Worm (Caenorhabditis elegans) whole organism, L3 larva: ENCODE measurements around the gene str-163.

Source experiments
- ZK546.5 ChIP-seq: sonication (generic microtip); optimal IDR thresholded peaks from 2 replicates; lab custom pipeline; 2017; ENCODE audit warnings: missing biosample characterization, missing genetic modification characterization
- ama-1 ChIP-seq: fragments of 150-350 bp; optimal IDR thresholded peaks from 2 replicates; lab custom pipeline; 2018
- ceh-16 ChIP-seq: sonication (generic microtip); optimal IDR thresholded peaks from 2 replicates; lab custom pipeline; 2017; ENCODE audit warnings: missing biosample characterization, missing genetic modification characterization
- ceh-28 ChIP-seq: fragments of 150-350 bp; optimal IDR thresholded peaks from 2 replicates; lab custom pipeline; 2014; ENCODE audit warnings: missing biosample characterization, missing genetic modification reagents, missing genetic modification characterization
- ceh-9 ChIP-seq: sonication (generic microtip); optimal IDR thresholded peaks from 2 replicates; lab custom pipeline; 2018; ENCODE audit warnings: missing biosample characterization, missing genetic modification characterization
- daf-12 ChIP-seq: fragments of 150-350 bp; optimal IDR thresholded peaks from 2 replicates; lab custom pipeline; 2014; ENCODE audit warnings: missing biosample characterization, missing genetic modification reagents, missing genetic modification characterization
- egl-27 ChIP-seq: sonication (generic microtip); optimal IDR thresholded peaks from 4 replicates; lab custom pipeline; 2017; ENCODE audit warnings: missing biosample characterization, missing genetic modification reagents, missing genetic modification characterization
- egl-5 ChIP-seq: fragments of 150-350 bp; optimal IDR thresholded peaks from 2 replicates; lab custom pipeline; 2017; ENCODE audit warnings: missing biosample characterization, missing genetic modification reagents, missing genetic modification characterization, inconsistent platforms
- elt-1 ChIP-seq: fragments of 150-350 bp; optimal IDR thresholded peaks from 2 replicates; lab custom pipeline; 2014; ENCODE audit warnings: missing biosample characterization, missing genetic modification characterization
- elt-3 ChIP-seq, 3 experiments: fragments of 150-350 bp in 1 of 3; sonication (generic microtip) in 2 of 3; optimal IDR thresholded peaks; 2 replicates in 2 of 3; 4 replicates in 1 of 3; lab custom pipeline; 2014 to 2017; ENCODE audit warnings: missing biosample characterization in 3 of 3, missing genetic modification characterization in 3 of 3
- fkh-10 ChIP-seq: sonication (generic microtip); optimal IDR thresholded peaks from 2 replicates; lab custom pipeline; 2017; ENCODE audit warnings: missing biosample characterization, missing genetic modification reagents, missing genetic modification characterization
- fkh-2 ChIP-seq: fragments of 150-350 bp; optimal IDR thresholded peaks from 2 replicates; lab custom pipeline; 2014; ENCODE audit warnings: missing biosample characterization, missing genetic modification reagents, missing genetic modification characterization
- fos-1 ChIP-seq: fragments of 150-350 bp; optimal IDR thresholded peaks from 2 replicates; lab custom pipeline; 2014; ENCODE audit warnings: missing biosample characterization, missing genetic modification characterization
- hmg-11 ChIP-seq: sonication (generic microtip); optimal IDR thresholded peaks from 2 replicates; lab custom pipeline; 2016; ENCODE audit warnings: missing genetic modification characterization, missing compliant biosample characterization
- jun-1 ChIP-seq: fragments of 150-350 bp; optimal IDR thresholded peaks from 2 replicates; lab custom pipeline; 2014; ENCODE audit warnings: missing biosample characterization, missing genetic modification reagents, missing genetic modification characterization
- lin-15B ChIP-seq: fragments of 150-350 bp; optimal IDR thresholded peaks from 2 replicates; lab custom pipeline; 2014; ENCODE audit warnings: missing biosample characterization, missing genetic modification characterization
- lsy-12 ChIP-seq: sonication (generic microtip); optimal IDR thresholded peaks from 2 replicates; lab custom pipeline; 2016; ENCODE audit warnings: mild to moderate bottlenecking, missing genetic modification characterization, missing compliant biosample characterization
- mml-1 ChIP-seq: fragments of 150-350 bp; sonication (generic microtip); optimal IDR thresholded peaks from 3 replicates; lab custom pipeline; 2014; ENCODE audit warnings: missing biosample characterization, missing genetic modification characterization
- nfya-1 ChIP-seq: sonication (generic microtip); optimal IDR thresholded peaks from 2 replicates; lab custom pipeline; 2017; ENCODE audit warnings: missing genetic modification characterization, mild to moderate bottlenecking, missing compliant biosample characterization, antibody characterized with exemption, moderate library complexity; ENCODE audit not compliant: insufficient read depth
- nhr-11 ChIP-seq: fragments of 150-350 bp; optimal IDR thresholded peaks from 2 replicates; lab custom pipeline; 2014; ENCODE audit warnings: missing biosample characterization, missing genetic modification characterization
- nhr-12 ChIP-seq: fragments of 150-350 bp; optimal IDR thresholded peaks from 2 replicates; lab custom pipeline; 2014; ENCODE audit warnings: missing biosample characterization, missing genetic modification characterization
- nhr-23 ChIP-seq: fragments of 150-350 bp; optimal IDR thresholded peaks from 2 replicates; lab custom pipeline; 2014; ENCODE audit warnings: missing biosample characterization, missing genetic modification reagents, missing genetic modification characterization
- nhr-237 ChIP-seq: fragments of 150-350 bp; optimal IDR thresholded peaks from 2 replicates; lab custom pipeline; 2014; ENCODE audit warnings: missing biosample characterization, missing genetic modification characterization
- nhr-25 ChIP-seq: sonication (generic microtip); optimal IDR thresholded peaks from 2 replicates; lab custom pipeline; 2017; ENCODE audit warnings: missing biosample characterization, missing genetic modification characterization
- nhr-28 ChIP-seq: fragments of 150-350 bp; optimal IDR thresholded peaks from 2 replicates; lab custom pipeline; 2014; ENCODE audit warnings: missing biosample characterization, missing genetic modification characterization
- nhr-67 ChIP-seq: fragments of 150-350 bp; optimal IDR thresholded peaks from 2 replicates; lab custom pipeline; 2014; ENCODE audit warnings: missing biosample characterization, missing genetic modification characterization
- nhr-76 ChIP-seq: fragments of 150-350 bp; sonication (generic microtip); optimal IDR thresholded peaks from 5 replicates; lab custom pipeline; 2014; ENCODE audit warnings: missing biosample characterization, missing genetic modification characterization
- nhr-77 ChIP-seq: fragments of 150-350 bp; optimal IDR thresholded peaks from 2 replicates; lab custom pipeline; 2014; ENCODE audit warnings: missing biosample characterization, missing genetic modification characterization
- pha-4 ChIP-seq: fragments of 150-350 bp; optimal IDR thresholded peaks from 2 replicates; lab custom pipeline; 2014; ENCODE audit warnings: missing biosample characterization, missing genetic modification reagents, missing genetic modification characterization
- pqm-1 ChIP-seq: fragments of 150-350 bp; optimal IDR thresholded peaks from 2 replicates; lab custom pipeline; 2017; ENCODE audit warnings: missing biosample characterization, missing genetic modification characterization, inconsistent platforms
- sea-2 ChIP-seq: fragments of 150-350 bp; sonication (generic microtip); optimal IDR thresholded peaks from 4 replicates; lab custom pipeline; 2014; ENCODE audit warnings: missing biosample characterization, missing genetic modification reagents, missing genetic modification characterization
- tbx-2 ChIP-seq: sonication (generic microtip); optimal IDR thresholded peaks from 2 replicates; lab custom pipeline; 2016; ENCODE audit warnings: mild to moderate bottlenecking, missing genetic modification characterization, missing compliant biosample characterization
- unc-39 ChIP-seq: sonication (generic microtip); optimal IDR thresholded peaks from 4 replicates; lab custom pipeline; 2017; ENCODE audit warnings: missing biosample characterization, missing genetic modification characterization
- zag-1 ChIP-seq: fragments of 150-350 bp; optimal IDR thresholded peaks from 2 replicates; lab custom pipeline; 2014; ENCODE audit warnings: missing biosample characterization, missing genetic modification characterization
- ztf-11 ChIP-seq: fragments of 150-350 bp; optimal IDR thresholded peaks from 2 replicates; lab custom pipeline; 2014; ENCODE audit warnings: missing biosample characterization, missing genetic modification characterization
- ztf-4 ChIP-seq: fragments of 150-350 bp; optimal IDR thresholded peaks from 2 replicates; lab custom pipeline; 2014; ENCODE audit warnings: missing biosample characterization, missing genetic modification characterization

str-163 gene

DNA sequence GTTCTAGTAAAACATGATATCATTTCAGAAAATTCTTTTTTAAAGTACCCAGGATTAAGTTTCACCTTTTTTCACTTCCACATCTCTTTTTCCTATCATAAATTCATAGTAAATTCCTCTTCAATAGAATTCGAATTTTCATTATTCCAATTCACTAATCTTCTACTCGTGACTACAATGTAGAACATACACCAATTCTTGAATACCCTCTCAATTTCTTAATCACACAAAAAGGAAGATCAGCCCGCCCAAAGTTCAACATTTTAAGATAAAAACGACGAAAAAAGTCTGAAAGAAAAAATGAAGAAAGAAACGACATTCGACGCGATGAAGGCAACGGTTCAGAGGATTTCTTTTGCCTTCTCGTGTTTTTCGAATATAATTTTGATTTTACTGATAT, at the start of gene str-163:
Gene str-163 (plus strand): TSS at position 301 of the 400 bp plus-strand sequence.
- no peak for TF ChIP-seq hmg-11
- no peak for TF ChIP-seq daf-12 (tag; lab: Kevin White, UChicago)
- no peak for TF ChIP-seq fkh-10 (GFP tag; lab: Kevin White, UChicago)
- TF ChIP-seq nhr-28: no peak
- TF ChIP-seq nhr-11 (tag; lab: Kevin White, UChicago): no peak
- TF ChIP-seq zag-1 (tag; lab: Kevin White, UChicago): no peak
- TF ChIP-seq pha-4: no peak
- TF ChIP-seq, all 47 proteins: peak for 0

DNA sequence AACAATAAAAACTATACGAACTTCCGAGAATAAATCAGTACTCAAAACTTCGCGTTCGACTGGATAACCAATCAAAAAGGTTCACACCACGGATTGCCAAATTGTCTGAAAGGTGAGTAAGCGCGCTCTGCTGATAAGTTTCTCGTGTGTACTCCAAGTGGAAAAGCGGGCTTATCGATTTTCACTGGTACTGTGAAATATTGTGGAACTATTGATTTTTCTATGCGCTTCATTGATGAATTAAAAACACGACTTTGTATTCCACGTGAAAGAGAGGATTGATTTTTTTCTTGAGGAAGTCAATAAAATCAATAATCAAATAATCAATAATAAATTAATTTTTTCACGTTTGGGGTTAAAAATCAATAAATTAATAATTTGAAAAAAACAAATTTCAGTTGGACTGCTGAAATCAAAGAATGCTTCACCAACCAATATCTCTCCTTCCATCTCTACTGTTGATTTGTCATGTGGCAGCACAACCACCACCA, 48.3 kb upstream of the str-163 start, which contains the start of gene T08B6.4:
Gene T08B6.4 (plus strand): TSS at position 51 of the 491 bp plus-strand sequence.
- peak; percentile 79 for TF ChIP-seq ceh-28 (tag; lab: Kevin White, UChicago)
- no peak for TF ChIP-seq daf-12 (tag; lab: Kevin White, UChicago)
- no peak for TF ChIP-seq jun-1 (tag; lab: Kevin White, UChicago)
- no peak for TF ChIP-seq ceh-9 (tag; lab: Kevin White, UChicago)

DNA sequence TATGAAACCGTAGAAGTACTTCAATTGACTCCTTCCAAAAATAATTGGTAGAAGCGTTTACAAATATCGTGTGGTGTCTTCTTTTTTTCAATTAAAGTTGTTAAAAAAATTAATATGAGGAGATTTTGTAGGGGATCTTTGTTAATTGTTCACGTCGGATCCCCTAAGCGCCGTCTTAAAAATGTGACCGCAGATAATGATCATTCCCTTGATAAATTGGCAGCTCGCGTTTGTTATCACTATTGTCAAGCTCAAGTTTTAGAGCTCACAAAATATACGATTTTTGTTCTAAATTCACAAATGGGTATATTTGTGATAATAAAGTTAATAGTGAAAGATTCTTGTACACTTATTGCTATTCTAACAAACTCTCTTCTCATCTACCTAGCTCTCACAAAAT, 44.9 kb upstream of the str-163 start, which contains the start of gene str-159:
Gene str-159 (plus strand): TSS at position 301 of the 400 bp plus-strand sequence.
- no peak for TF ChIP-seq nhr-12
- no peak for TF ChIP-seq nhr-76 (tag; lab: Kevin White, UChicago)
- no peak for TF ChIP-seq elt-3 (tag; optimal IDR thresholded peaks at IDR 0.05; lab: Kevin White, UChicago)
- no peak for TF ChIP-seq sea-2 (GFP tag; lab: Kevin White, UChicago)
- TF ChIP-seq ztf-11: no peak
- TF ChIP-seq lin-15B (tag; lab: Kevin White, UChicago): no peak
- TF ChIP-seq nhr-67: no peak
- no peak for TF ChIP-seq mml-1 (tag; lab: Kevin White, UChicago)
- no peak for TF ChIP-seq nhr-77 (tag; lab: Kevin White, UChicago)
- no peak for TF ChIP-seq nhr-11 (tag; lab: Kevin White, UChicago)
- TF ChIP-seq ztf-4: no peak
- no peak for TF ChIP-seq jun-1 (tag; lab: Kevin White, UChicago)
- no peak for TF ChIP-seq nhr-237 (tag; lab: Kevin White, UChicago)
- TF ChIP-seq daf-12 (tag; lab: Kevin White, UChicago): no peak
- TF ChIP-seq fos-1 (tag; lab: Kevin White, UChicago): no peak
- TF ChIP-seq nhr-23: no peak
- TF ChIP-seq, all 47 proteins: peak for 0

DNA sequence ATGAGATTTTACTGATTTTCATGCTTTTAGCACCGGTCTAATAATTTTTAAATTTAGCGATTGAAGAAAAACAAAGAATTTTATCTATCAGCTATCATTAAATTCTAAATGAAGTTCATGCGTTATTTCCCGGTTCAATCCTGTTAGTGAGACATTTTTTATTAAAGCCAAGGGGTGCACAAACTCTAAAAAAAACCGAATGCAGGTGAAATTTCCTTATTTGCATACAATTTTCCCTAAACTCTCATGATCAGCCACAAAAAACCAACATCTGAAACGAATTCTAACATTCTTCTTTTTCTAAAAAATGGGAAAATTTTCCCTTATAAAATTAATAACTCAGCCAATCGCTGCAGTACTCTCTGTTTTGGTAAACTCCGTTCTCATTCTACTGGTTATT, 40.9 kb upstream of the str-163 start, which contains the start of gene str-156:
Gene str-156 (plus strand): TSS at position 301 of the 400 bp plus-strand sequence.
- no peak for TF ChIP-seq ztf-11
- TF ChIP-seq fkh-2: no peak
- no peak for TF ChIP-seq unc-39 (tag; lab: Kevin White, UChicago)
- no peak for TF ChIP-seq pqm-1
- TF ChIP-seq lsy-12 (tag; lab: Kevin White, UChicago): no peak
- no peak for TF ChIP-seq ZK546.5 (tag; lab: Kevin White, UChicago)
- no peak for TF ChIP-seq egl-27 (tag; lab: Kevin White, UChicago)
- TF ChIP-seq lin-15B (tag; lab: Kevin White, UChicago): no peak
- TF ChIP-seq hmg-11: no peak
- TF ChIP-seq ceh-16 (tag; lab: Kevin White, UChicago): no peak
- no peak for TF ChIP-seq tbx-2 (tag; lab: Kevin White, UChicago)
- TF ChIP-seq, all 47 proteins: peak for 0

DNA sequence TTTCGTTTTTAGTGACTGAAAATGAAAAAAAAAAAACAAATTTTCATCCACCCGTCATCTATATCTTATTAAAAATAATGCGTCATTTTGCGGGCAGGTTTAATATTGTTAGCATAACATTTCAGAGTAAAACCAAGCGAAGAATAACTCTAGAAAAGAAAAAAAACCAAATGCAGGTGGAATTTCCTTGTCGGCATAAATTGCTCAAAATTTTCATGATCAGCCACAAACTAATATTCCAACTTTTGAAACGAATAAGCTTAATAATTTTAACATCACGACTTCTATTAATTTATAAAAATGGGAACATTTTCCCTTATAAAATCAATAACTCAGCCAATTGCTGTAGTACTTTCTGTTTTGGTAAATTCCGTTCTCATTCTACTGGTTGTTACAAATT, 38.3 kb upstream of the str-163 start, which contains the start of gene str-155:
Gene str-155 (plus strand): TSS at position 301 of the 400 bp plus-strand sequence.
- TF ChIP-seq nfya-1 (tag; lab: Kevin White, UChicago): no peak
- no peak for TF ChIP-seq egl-5 (tag; lab: Kevin White, UChicago)
- no peak for TF ChIP-seq ztf-11
- TF ChIP-seq fos-1 (tag; lab: Kevin White, UChicago): no peak
- no peak for TF ChIP-seq elt-1 (tag; lab: Kevin White, UChicago)
- TF ChIP-seq ama-1 (lab: Kevin White, UChicago): no peak
- TF ChIP-seq lsy-12 (tag; lab: Kevin White, UChicago): no peak
- TF ChIP-seq mml-1 (tag; lab: Kevin White, UChicago): no peak
- no peak for TF ChIP-seq nhr-25 (tag; lab: Kevin White, UChicago)
- TF ChIP-seq nhr-12: no peak
- no peak for TF ChIP-seq jun-1 (tag; lab: Kevin White, UChicago)
- TF ChIP-seq nhr-77 (tag; lab: Kevin White, UChicago): no peak
- TF ChIP-seq elt-3 (tag; optimal IDR thresholded peaks at IDR 0.05; lab: Kevin White, UChicago): no peak
- no peak for TF ChIP-seq nhr-67
- TF ChIP-seq, all 47 proteins: peak for 0
